Fruit fly (Drosophila melanogaster) whole organism, embryonic: ENCODE measurements around the gene CG11598.

Experiments used
- Atf3 ChIP-seq: fragments of 200-800 bp; sonication (Bioruptor generic); optimal IDR thresholded peaks from 3 replicates; lab custom pipeline; 2016; ENCODE audit warnings: missing biosample characterization, missing genetic modification characterization
- Atf6 ChIP-seq: fragments of 200-800 bp; sonication (Bioruptor generic); IDR thresholded peaks from 2 replicates; pipeline ENCODE4 v1.3.6; 2022; ENCODE audit warnings: missing biosample characterization, missing genetic modification characterization
- B-H2 ChIP-seq: fragments of 200-800 bp; sonication (Bioruptor generic); optimal IDR thresholded peaks from 2 replicates; lab custom pipeline; 2018; ENCODE audit warnings: missing biosample characterization, mild to moderate bottlenecking, missing genetic modification characterization
- Bdp1 ChIP-seq: fragments of 200-800 bp; sonication (Bioruptor generic); optimal IDR thresholded peaks from 3 replicates; lab custom pipeline; 2016; ENCODE audit warnings: missing biosample characterization, missing genetic modification characterization
- CG10462 ChIP-seq: fragments of 200-800 bp; sonication (Bioruptor generic); optimal IDR thresholded peaks from 2 replicates; lab custom pipeline; 2016; ENCODE audit warnings: missing biosample characterization, missing genetic modification characterization
- CG10959 ChIP-seq: fragments of 200-800 bp; sonication (Bioruptor generic); IDR thresholded peaks from 2 replicates; pipeline ENCODE4 v1.3.6; 2022; ENCODE audit warnings: missing biosample characterization, missing genetic modification characterization
- CG10979 ChIP-seq: fragments of 200-800 bp; sonication (Bioruptor generic); optimal IDR thresholded peaks from 2 replicates; lab custom pipeline; 2018; ENCODE audit warnings: missing biosample characterization, mild to moderate bottlenecking, missing genetic modification characterization, moderate library complexity
- CG11696 ChIP-seq: fragments of 200-800 bp; sonication (Bioruptor generic); IDR thresholded peaks from 2 replicates; pipeline ENCODE4 v1.3.6; 2022; ENCODE audit warnings: missing biosample characterization, missing genetic modification characterization
- CG12744 ChIP-seq: fragments of 200-800 bp; sonication (Bioruptor generic); optimal IDR thresholded peaks from 2 replicates; lab custom pipeline; 2016; ENCODE audit warnings: missing biosample characterization, missing genetic modification characterization
- CG12769 ChIP-seq: fragments of 200-800 bp; sonication (Bioruptor generic); optimal IDR thresholded peaks from 2 replicates; lab custom pipeline; 2019; ENCODE audit warnings: missing biosample characterization, mild to moderate bottlenecking, missing genetic modification characterization, moderate library complexity
- CG13775 ChIP-seq: fragments of 200-800 bp; sonication (Bioruptor generic); optimal IDR thresholded peaks from 3 replicates; lab custom pipeline; 2017; ENCODE audit warnings: missing biosample characterization, mild to moderate bottlenecking, missing genetic modification characterization
- CG13894 ChIP-seq: fragments of 200-800 bp; sonication (Bioruptor generic); optimal IDR thresholded peaks from 3 replicates; lab custom pipeline; 2018; ENCODE audit warnings: missing biosample characterization, mild to moderate bottlenecking, missing genetic modification characterization, moderate library complexity
- CG14441 ChIP-seq: fragments of 200-800 bp; sonication (Bioruptor generic); IDR thresholded peaks from 2 replicates; pipeline ENCODE4 v1.3.6; 2022; ENCODE audit warnings: missing biosample characterization, missing genetic modification characterization
- CG15269 ChIP-seq: fragments of 200-800 bp; sonication (Bioruptor generic); optimal IDR thresholded peaks from 2 replicates; lab custom pipeline; 2018; ENCODE audit warnings: missing biosample characterization, mild to moderate bottlenecking, missing genetic modification characterization, moderate library complexity
- CG1602 ChIP-seq: fragments of 200-800 bp; sonication (Bioruptor generic); optimal IDR thresholded peaks from 3 replicates; lab custom pipeline; 2016; ENCODE audit warnings: missing biosample characterization, missing genetic modification characterization
- CG2199 ChIP-seq: fragments of 200-800 bp; sonication (Bioruptor generic); IDR thresholded peaks from 3 replicates; pipeline ENCODE4 v1.3.6; 2022; ENCODE audit warnings: missing biosample characterization, missing genetic modification characterization
- CG2202 ChIP-seq: fragments of 200-800 bp; sonication (Bioruptor generic); optimal IDR thresholded peaks from 2 replicates; lab custom pipeline; 2018; ENCODE audit warnings: missing biosample characterization, mild to moderate bottlenecking, missing genetic modification characterization
- CG2678 ChIP-seq: fragments of 200-800 bp; sonication (Bioruptor generic); optimal IDR thresholded peaks from 3 replicates; lab custom pipeline; 2019; ENCODE audit warnings: missing biosample characterization, mild to moderate bottlenecking, missing genetic modification characterization, moderate library complexity
- CG32532 ChIP-seq: fragments of 200-800 bp; sonication (Bioruptor generic); IDR thresholded peaks from 2 replicates; pipeline ENCODE4 v1.3.6; 2022; ENCODE audit warnings: missing biosample characterization, missing genetic modification characterization
- CG32767 ChIP-seq: fragments of 200-800 bp; sonication (Bioruptor generic); IDR thresholded peaks from 2 replicates; pipeline ENCODE4 v1.3.6; 2022; ENCODE audit warnings: missing biosample characterization, missing genetic modification characterization
- CG3281 ChIP-seq: fragments of 200-800 bp; sonication (Bioruptor generic); optimal IDR thresholded peaks from 3 replicates; lab custom pipeline; 2017; ENCODE audit warnings: missing biosample characterization, mild to moderate bottlenecking, missing genetic modification characterization
- CG3847 ChIP-seq: fragments of 200-800 bp; sonication (Bioruptor generic); IDR thresholded peaks from 2 replicates; pipeline ENCODE4 v1.3.6; 2022; ENCODE audit warnings: missing biosample characterization, missing genetic modification characterization
- Chrac-16 ChIP-seq: fragments of 200-800 bp; sonication (Bioruptor generic); optimal IDR thresholded peaks from 3 replicates; lab custom pipeline; 2016; ENCODE audit warnings: missing biosample characterization, missing genetic modification characterization
- E2f2 ChIP-seq: fragments of 200-800 bp; sonication (Bioruptor generic); IDR thresholded peaks from 2 replicates; pipeline ENCODE4 v1.3.6; 2022; ENCODE audit warnings: missing biosample characterization, missing genetic modification characterization
- HLH4C ChIP-seq: fragments of 200-800 bp; sonication (Bioruptor generic); IDR thresholded peaks from 3 replicates; pipeline ENCODE4 v1.3.6; 2022; ENCODE audit warnings: missing biosample characterization, missing genetic modification characterization; ENCODE audit not compliant: partially characterized antibody
- MTF-1 ChIP-seq: fragments of 200-800 bp; sonication (Bioruptor generic); optimal IDR thresholded peaks from 2 replicates; lab custom pipeline; 2018; ENCODE audit warnings: missing biosample characterization, mild to moderate bottlenecking, missing genetic modification characterization, borderline replicate concordance
- Mad ChIP-seq: fragments of 200-800 bp; sonication (Bioruptor generic); optimal IDR thresholded peaks from 2 replicates; lab custom pipeline; 2016; ENCODE audit warnings: missing biosample characterization, missing genetic modification characterization
- Opbp ChIP-seq: fragments of 200-800 bp; sonication (Bioruptor generic); IDR thresholded peaks from 3 replicates; pipeline ENCODE4 v1.3.6; 2022; ENCODE audit warnings: missing biosample characterization, missing genetic modification characterization; ENCODE audit not compliant: partially characterized antibody
- Rx ChIP-seq: fragments of 200-800 bp; sonication (Bioruptor generic); IDR thresholded peaks from 2 replicates; pipeline ENCODE4 v1.3.6; 2022; ENCODE audit warnings: missing biosample characterization, missing genetic modification characterization
- Usf ChIP-seq: fragments of 200-800 bp; sonication (Bioruptor generic); optimal IDR thresholded peaks from 2 replicates; lab custom pipeline; 2017; ENCODE audit warnings: missing genotype, missing biosample characterization, missing genetic modification characterization
- amos ChIP-seq: fragments of 200-800 bp; sonication (Bioruptor generic); IDR thresholded peaks from 2 replicates; pipeline ENCODE4 v1.3.6; 2022; ENCODE audit warnings: missing biosample characterization, missing genetic modification characterization; ENCODE audit not compliant: partially characterized antibody
- ara ChIP-seq: fragments of 200-800 bp; sonication (Bioruptor generic); IDR thresholded peaks from 2 replicates; pipeline ENCODE4 v1.3.6; 2022; ENCODE audit warnings: missing biosample characterization, missing genetic modification characterization
- dm ChIP-seq: fragments of 200-800 bp; sonication (Bioruptor generic); optimal IDR thresholded peaks from 3 replicates; lab custom pipeline; 2016; ENCODE audit warnings: missing biosample characterization, missing genetic modification characterization
- emc ChIP-seq: fragments of 200-800 bp; sonication (Bioruptor generic); optimal IDR thresholded peaks from 2 replicates; lab custom pipeline; 2016; ENCODE audit warnings: missing biosample characterization, missing genetic modification characterization
- fd96Cb ChIP-seq: fragments of 200-800 bp; sonication (Bioruptor generic); optimal IDR thresholded peaks from 2 replicates; lab custom pipeline; 2018; ENCODE audit warnings: missing biosample characterization, mild to moderate bottlenecking, missing genetic modification characterization, moderate library complexity
- fru ChIP-seq: fragments of >200 bp; optimal IDR thresholded peaks from 2 replicates; lab custom pipeline; 2017
- gcm ChIP-seq: fragments of 200-800 bp; sonication (Bioruptor generic); optimal IDR thresholded peaks from 2 replicates; lab custom pipeline; 2019; ENCODE audit warnings: missing biosample characterization, mild to moderate bottlenecking, missing genetic modification characterization, moderate library complexity
- hkb ChIP-seq, 2 experiments: fragments of 200-800 bp in 1 of 2; fragments of >200 bp in 1 of 2; sonication (Bioruptor generic) in 1 of 2; IDR thresholded peaks in 1 of 2; optimal IDR thresholded peaks in 1 of 2; 2 replicates each; pipeline versions ENCODE4 v1.3.6 to Lab custom; 2017 to 2022; ENCODE audit warnings: missing biosample characterization in 1 of 2, missing genetic modification characterization in 1 of 2
- jing ChIP-seq: fragments of 200-800 bp; sonication (Bioruptor generic); optimal IDR thresholded peaks from 2 replicates; lab custom pipeline; 2018; ENCODE audit warnings: missing biosample characterization, mild to moderate bottlenecking, missing genetic modification characterization
- kay ChIP-seq: fragments of 200-800 bp; sonication (Bioruptor generic); optimal IDR thresholded peaks from 2 replicates; lab custom pipeline; 2016; ENCODE audit warnings: missing biosample characterization, missing genetic modification characterization
- ken ChIP-seq: fragments of 200-800 bp; sonication (Bioruptor generic); IDR thresholded peaks from 3 replicates; pipeline ENCODE4 v1.3.6; 2022; ENCODE audit warnings: missing biosample characterization, missing genetic modification characterization
- lab ChIP-seq: fragments of 200-800 bp; sonication (Bioruptor generic); optimal IDR thresholded peaks from 3 replicates; lab custom pipeline; 2017; ENCODE audit warnings: missing biosample characterization, missing genetic modification characterization, mild to moderate bottlenecking, moderate library complexity, missing genetic modification reagents
- lbe ChIP-seq: fragments of 200-800 bp; sonication (Bioruptor generic); optimal IDR thresholded peaks from 2 replicates; lab custom pipeline; 2016; ENCODE audit warnings: missing biosample characterization, mild to moderate bottlenecking, missing genetic modification characterization
- mam ChIP-seq: fragments of 200-800 bp; sonication (Bioruptor generic); optimal IDR thresholded peaks from 3 replicates; lab custom pipeline; 2016; ENCODE audit warnings: missing biosample characterization, missing genetic modification characterization
- mld ChIP-seq: fragments of 200-800 bp; sonication (Bioruptor generic); IDR thresholded peaks from 3 replicates; pipeline ENCODE4 v1.3.6; 2022; ENCODE audit warnings: missing biosample characterization, missing genetic modification characterization; ENCODE audit not compliant: partially characterized antibody
- nerfin-2 ChIP-seq: fragments of 200-800 bp; sonication (Bioruptor generic); IDR thresholded peaks from 2 replicates; pipeline ENCODE4 v1.3.6; 2022; ENCODE audit warnings: missing biosample characterization, missing genetic modification characterization; ENCODE audit not compliant: partially characterized antibody
- sim ChIP-seq: fragments of 200-800 bp; sonication (Bioruptor generic); IDR thresholded peaks from 2 replicates; pipeline ENCODE4 v1.3.6; 2022; ENCODE audit warnings: missing biosample characterization, missing genetic modification characterization
- tin ChIP-seq: fragments of 200-800 bp; sonication (Bioruptor generic); optimal IDR thresholded peaks from 3 replicates; lab custom pipeline; 2016; ENCODE audit warnings: missing biosample characterization, missing genetic modification characterization
- unpg ChIP-seq: fragments of 200-800 bp; sonication (Bioruptor generic); optimal IDR thresholded peaks from 3 replicates; lab custom pipeline; 2018; ENCODE audit warnings: missing biosample characterization, mild to moderate bottlenecking, missing genetic modification characterization, moderate library complexity
- vfl ChIP-seq: fragments of 200-800 bp; sonication (Bioruptor generic); optimal IDR thresholded peaks from 2 replicates; lab custom pipeline; 2016; ENCODE audit warnings: missing biosample characterization, missing genetic modification characterization
- yki ChIP-seq: fragments of >200 bp; optimal IDR thresholded peaks from 3 replicates; lab custom pipeline; 2018
- zen ChIP-seq: fragments of 200-800 bp; sonication (Bioruptor generic); optimal IDR thresholded peaks from 3 replicates; lab custom pipeline; 2018; ENCODE audit warnings: missing biosample characterization, mild to moderate bottlenecking, missing genetic modification characterization, moderate library complexity

CG11598 gene

DNA sequence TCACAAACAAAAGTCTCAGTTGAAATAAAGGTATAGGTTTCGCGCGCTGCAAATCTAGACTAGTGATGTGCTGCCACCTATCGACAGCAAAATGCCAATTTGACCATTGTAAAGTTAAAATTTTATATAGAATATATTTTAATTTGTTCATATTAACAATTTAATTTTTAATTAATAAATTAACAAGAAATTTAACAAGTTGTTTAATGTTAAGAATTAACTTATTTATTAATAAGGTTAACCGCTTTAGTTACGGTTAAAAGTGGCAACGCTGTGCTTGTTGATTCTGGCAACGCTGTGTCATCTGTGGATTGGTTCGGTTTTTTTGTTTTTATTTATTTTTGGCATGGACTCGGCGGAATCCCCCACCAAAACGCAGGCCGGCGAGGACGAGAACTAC, 4.3 kb upstream of the CG11598 start, which contains the start of gene Not10 (continued):
- TF ChIP-seq Rx (no peak), CG13775 (GFP tag; lab: Kevin White, UChicago) (peak; percentile 50), CG13894 (tag; lab: Kevin White, UChicago) (no peak), dm (GFP tag; lab: Kevin White, UChicago) (no peak), lbe (GFP tag; lab: Kevin White, UChicago) (no peak), gcm (GFP tag; lab: Kevin White, UChicago) (peak; percentile 0), unpg (GFP tag; lab: Kevin White, UChicago) (no peak), Atf6 (GFP tag; lab: Robert Waterston, UW) (no peak), fru (no peak), CG3281 (GFP tag; lab: Kevin White, UChicago) (no peak), HLH4C (peak; percentile 69; the same call in 2 of the 3 replicates), Chrac-16 (GFP tag; lab: Kevin White, UChicago) (peak; percentile 38), Opbp (GFP tag; lab: Robert Waterston, UW) (no peak; the same call in 2 of the 3 replicates), CG10959 (GFP tag; lab: Robert Waterston, UW) (no peak), CG3847 (GFP tag; lab: Robert Waterston, UW) (peak; percentile 64), yki (no peak), CG32532 (GFP tag; lab: Robert Waterston, UW) (peak; percentile 52; the same call in 1 of the 2 replicates), CG11696 (GFP tag; lab: Robert Waterston, UW) (no peak), CG32767 (no peak), nerfin-2 (GFP tag; lab: Robert Waterston, UW) (no peak), CG2199 (GFP tag; lab: Robert Waterston, UW) (no peak), ara (no peak), Bdp1 (GFP tag; lab: Kevin White, UChicago) (no peak), ken (GFP tag; lab: Robert Waterston, UW) (no peak), Atf3 (GFP tag; lab: Kevin White, UChicago) (no peak), CG12744 (GFP tag; lab: Kevin White, UChicago) (no peak), mam (GFP tag; lab: Kevin White, UChicago) (no peak), fd96Cb (tag; lab: Kevin White, UChicago) (no peak), hkb (optimal IDR thresholded peaks at IDR 0.05; lab: Kevin White, UChicago) (no peak), hkb (GFP tag; IDR thresholded peaks at IDR 0.05; lab: Robert Waterston, UW) (no peak), CG10979 (tag; lab: Kevin White, UChicago) (peak; percentile 27), emc (GFP tag; lab: Kevin White, UChicago) (no peak), E2f2 (GFP tag; lab: Robert Waterston, UW) (peak; percentile 91), Usf (GFP tag; lab: Kevin White, UChicago) (no peak), CG12769 (tag; lab: Kevin White, UChicago) (no peak), CG1602 (GFP tag; lab: Kevin White, UChicago) (peak; percentile 41), CG2678 (tag; lab: Kevin White, UChicago) (no peak), CG15269 (tag; lab: Kevin White, UChicago) (no peak), jing (GFP tag; lab: Kevin White, UChicago) (no peak), lab (GFP tag; lab: Kevin White, UChicago) (no peak), tin (no peak), amos (GFP tag; lab: Robert Waterston, UW) (peak; percentile 66), vfl (no peak), CG2202 (no peak), sim (GFP tag; lab: Robert Waterston, UW) (no peak), Mad (GFP tag; lab: Kevin White, UChicago) (no peak), mld (GFP tag; lab: Robert Waterston, UW) (no peak), kay (GFP tag; lab: Kevin White, UChicago) (peak; percentile 14), MTF-1 (GFP tag; lab: Kevin White, UChicago) (no peak), B-H2 (no peak), zen (tag; lab: Kevin White, UChicago) (peak; percentile 23), CG10462 (GFP tag; lab: Kevin White, UChicago) (no peak), CG14441 (GFP tag; lab: Robert Waterston, UW) (no peak)
